Worm (Caenorhabditis elegans) whole organism, L4 larva: ENCODE measurements around the gene clc-17.
A peak's percentile ranks its signal among the peaks of the same experiment; 100 is the strongest.

ENCODE experiments used
- R02D3.7 ChIP-seq: fragments of 150-350 bp; sonication (generic microtip); optimal IDR thresholded peaks from 3 replicates; lab custom pipeline; 2014; ENCODE audit warnings: missing biosample characterization, missing genetic modification characterization
- Y5F2A.4 ChIP-seq: fragments of 200-800 bp; sonication (Bioruptor generic); optimal IDR thresholded peaks from 2 replicates; lab custom pipeline; 2018; ENCODE audit warnings: mild to moderate bottlenecking, missing genetic modification characterization, missing compliant biosample characterization
- aha-1 ChIP-seq: fragments of 150-350 bp; peaks from one replicate; lab custom pipeline; 2014; ENCODE audit warnings: missing biosample characterization, missing genetic modification characterization
- ama-1 ChIP-seq: fragments of 150-350 bp; optimal IDR thresholded peaks from 2 replicates; lab custom pipeline; 2014; ENCODE audit warnings: inconsistent platforms, mixed read lengths
- attf-4 ChIP-seq: sonication (generic microtip); optimal IDR thresholded peaks from 3 replicates; lab custom pipeline; 2017; ENCODE audit warnings: missing biosample characterization, missing genetic modification characterization
- ceh-20 ChIP-seq: fragments of 200-800 bp; sonication (Bioruptor generic); IDR thresholded peaks from 2 replicates; pipeline ENCODE4 v1.3.6; 2022; ENCODE audit warnings: missing genetic modification reagents, missing genetic modification characterization, missing compliant biosample characterization
- ceh-28 ChIP-seq: fragments of 150-350 bp; optimal IDR thresholded peaks from 2 replicates; lab custom pipeline; 2014; ENCODE audit warnings: missing biosample characterization, missing genetic modification reagents, missing genetic modification characterization
- ctbp-1 ChIP-seq: fragments of 200-800 bp; sonication (Bioruptor generic); IDR thresholded peaks from 2 replicates; pipeline ENCODE4 v1.3.6; 2022; ENCODE audit warnings: missing genetic modification reagents, missing genetic modification characterization, missing compliant biosample characterization
- daf-16 ChIP-seq, 3 experiments: sonication (generic microtip); optimal IDR thresholded peaks; 2 replicates each; lab custom pipeline; 2016 to 2017; ENCODE audit warnings: missing genetic modification characterization in 3 of 3, missing genetic modification reagents in 3 of 3, mild to moderate bottlenecking in 2 of 3, missing compliant biosample characterization in 2 of 3, missing biosample characterization in 1 of 3, moderate library complexity in 1 of 3
- dpl-1 ChIP-seq: fragments of 150-350 bp; optimal IDR thresholded peaks from 2 replicates; lab custom pipeline; 2014; ENCODE audit warnings: missing biosample characterization, missing genetic modification reagents, missing genetic modification characterization
- duxl-1 ChIP-seq: sonication (generic microtip); optimal IDR thresholded peaks from 2 replicates; lab custom pipeline; 2016; ENCODE audit warnings: mild to moderate bottlenecking, missing genetic modification characterization, moderate library complexity, missing compliant biosample characterization; ENCODE audit not compliant: poor library complexity
- fkh-10 ChIP-seq: fragments of 150-350 bp; optimal IDR thresholded peaks from 2 replicates; lab custom pipeline; 2014; ENCODE audit warnings: missing biosample characterization, missing genetic modification reagents, missing genetic modification characterization
- fos-1 ChIP-seq: fragments of 150-350 bp; optimal IDR thresholded peaks from 2 replicates; lab custom pipeline; 2014; ENCODE audit warnings: missing biosample characterization, missing genetic modification characterization
- hlh-30 ChIP-seq: sonication (generic microtip); optimal IDR thresholded peaks from 2 replicates; lab custom pipeline; 2017; ENCODE audit warnings: antibody characterized with exemption, mild to moderate bottlenecking, missing genetic modification characterization, missing compliant biosample characterization; ENCODE audit not compliant: insufficient read depth
- hmg-1.1 ChIP-seq: fragments of 200-800 bp; sonication (Bioruptor generic); IDR thresholded peaks from 2 replicates; pipeline ENCODE4 v1.3.6; 2022; ENCODE audit warnings: missing genetic modification reagents, missing genetic modification characterization, missing compliant biosample characterization
- lin-1 ChIP-seq: fragments of 200-800 bp; sonication (Bioruptor generic); IDR thresholded peaks from 2 replicates; pipeline ENCODE4 v1.3.6; 2022; ENCODE audit warnings: missing genetic modification reagents, missing genetic modification characterization, missing compliant biosample characterization
- lin-29 ChIP-seq: fragments of 200-800 bp; sonication (Bioruptor generic); IDR thresholded peaks from 2 replicates; pipeline ENCODE4 v1.3.6; 2022; ENCODE audit warnings: missing genetic modification reagents, missing genetic modification characterization, missing compliant biosample characterization
- lin-39 ChIP-seq: fragments of 150-350 bp; optimal IDR thresholded peaks from 2 replicates; lab custom pipeline; 2014; ENCODE audit warnings: missing biosample characterization, missing genetic modification reagents, missing genetic modification characterization
- lsy-2 ChIP-seq, 2 experiments: fragments of 150-350 bp in 1 of 2; sonication (generic microtip) in 1 of 2; optimal IDR thresholded peaks; 2 replicates each; lab custom pipeline; 2014 to 2017; ENCODE audit warnings: missing biosample characterization in 2 of 2, missing genetic modification characterization in 2 of 2
- madf-9 ChIP-seq: fragments of 200-800 bp; sonication (Bioruptor generic); conservative IDR thresholded peaks from 2 replicates; pipeline ENCODE4 v1.3.6; 2022; ENCODE audit warnings: missing genetic modification reagents, missing genetic modification characterization, missing compliant biosample characterization
- mdl-1 ChIP-seq, 2 experiments: fragments of 150-350 bp in 1 of 2; sonication (generic microtip) in 1 of 2; optimal IDR thresholded peaks; 2 replicates each; lab custom pipeline; 2014 to 2017; ENCODE audit warnings: missing biosample characterization in 2 of 2, missing genetic modification characterization in 2 of 2
- mep-1 ChIP-seq: fragments of 150-350 bp; sonication (generic microtip); optimal IDR thresholded peaks from 3 replicates; lab custom pipeline; 2014; ENCODE audit warnings: missing biosample characterization, missing genetic modification characterization
- mxl-2 ChIP-seq: fragments of 200-800 bp; sonication (Bioruptor generic); conservative IDR thresholded peaks from 2 replicates; pipeline ENCODE4 v1.3.6; 2022; ENCODE audit warnings: missing genetic modification reagents, missing genetic modification characterization, missing compliant biosample characterization
- nhr-11 ChIP-seq: fragments of 150-350 bp; optimal IDR thresholded peaks from 2 replicates; lab custom pipeline; 2014; ENCODE audit warnings: missing biosample characterization, missing genetic modification characterization
- nhr-237 ChIP-seq: sonication (generic microtip); optimal IDR thresholded peaks from 2 replicates; lab custom pipeline; 2017; ENCODE audit warnings: missing biosample characterization, missing genetic modification characterization
- nhr-48 ChIP-seq: sonication (generic microtip); optimal IDR thresholded peaks from 2 replicates; lab custom pipeline; 2016; ENCODE audit warnings: mild to moderate bottlenecking, missing genetic modification characterization, missing compliant biosample characterization
- rbr-2 ChIP-seq: sonication (generic microtip); optimal IDR thresholded peaks from 2 replicates; lab custom pipeline; 2016; ENCODE audit warnings: missing genotype, missing genetic modification characterization, missing compliant biosample characterization
- saeg-2 ChIP-seq: fragments of 200-800 bp; sonication (Bioruptor generic); IDR thresholded peaks from 2 replicates; pipeline ENCODE4 v1.3.6; 2022; ENCODE audit warnings: missing genetic modification reagents, missing genetic modification characterization, missing compliant biosample characterization
- set-16 ChIP-seq: fragments of 200-800 bp; sonication (Bioruptor generic); IDR thresholded peaks from 2 replicates; pipeline ENCODE4 v1.3.6; 2022; ENCODE audit warnings: missing genetic modification reagents, missing genetic modification characterization, missing compliant biosample characterization
- spr-3 ChIP-seq: fragments of 200-800 bp; sonication (Bioruptor generic); optimal IDR thresholded peaks from 2 replicates; lab custom pipeline; 2018; ENCODE audit warnings: mild to moderate bottlenecking, missing genetic modification characterization, missing compliant biosample characterization
- unc-39 ChIP-seq: sonication (generic microtip); optimal IDR thresholded peaks from 2 replicates; lab custom pipeline; 2017; ENCODE audit warnings: missing biosample characterization, missing genetic modification characterization
- unc-62 ChIP-seq, 3 experiments: fragments of 150-350 bp in 1 of 3; sonication (generic microtip); optimal IDR thresholded peaks in 2 of 3; peaks in 1 of 3; 1 replicate in 1 of 3; 2 replicates in 2 of 3; lab custom pipeline; 2014 to 2017; ENCODE audit warnings: missing biosample characterization in 3 of 3, missing genetic modification characterization in 3 of 3, missing genetic modification reagents in 3 of 3, missing genotype in 1 of 3
- vab-7 ChIP-seq: fragments of 200-800 bp; sonication (Bioruptor generic); IDR thresholded peaks from 2 replicates; pipeline ENCODE4 v1.3.6; 2022; ENCODE audit warnings: missing genetic modification reagents, missing genetic modification characterization, missing compliant biosample characterization
- zag-1 ChIP-seq: fragments of 150-350 bp; optimal IDR thresholded peaks from 2 replicates; lab custom pipeline; 2014; ENCODE audit warnings: missing biosample characterization, missing genetic modification characterization
- zip-11 ChIP-seq: fragments of 200-800 bp; sonication (Bioruptor generic); IDR thresholded peaks from 2 replicates; pipeline ENCODE4 v1.3.6; 2022; ENCODE audit warnings: missing genetic modification characterization, missing compliant biosample characterization
- ztf-11 ChIP-seq: fragments of 150-350 bp; optimal IDR thresholded peaks from 2 replicates; lab custom pipeline; 2014; ENCODE audit warnings: missing biosample characterization, missing genetic modification characterization

clc-17 gene

DNA sequence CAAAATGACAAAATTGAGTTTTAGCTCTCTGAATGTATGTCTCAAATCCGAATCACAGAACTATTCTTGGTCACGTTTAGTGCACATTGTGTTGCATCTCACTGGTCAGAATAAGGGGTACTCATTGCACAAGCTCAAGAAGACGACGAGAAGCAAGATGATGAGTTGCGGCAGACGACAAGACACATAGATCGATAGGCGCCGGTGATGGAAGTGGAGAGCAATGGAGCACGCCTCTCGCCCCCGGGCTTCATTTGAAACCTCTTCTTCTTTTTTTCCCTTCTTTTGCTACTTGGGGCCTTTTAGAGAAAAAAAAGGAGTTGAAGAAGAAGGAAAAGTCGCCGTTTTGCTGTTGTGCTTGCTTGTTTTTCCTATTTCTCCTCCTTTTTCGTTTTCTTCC lies 38.8 kb upstream of the clc-17 start, which contains the start of gene apt-9:
Gene apt-9 (plus strand): TSS at position 194 of the 400 bp plus-strand sequence.
- no peak for TF ChIP-seq daf-16 (GFP tag; optimal IDR thresholded peaks at IDR 0.05; lab: Kevin White, UChicago)
- TF ChIP-seq daf-16 (tag; optimal IDR thresholded peaks at IDR 0.05; lab: Kevin White, UChicago): no peak
- TF ChIP-seq mep-1 (tag; lab: Kevin White, UChicago): peak; percentile 47
- peak; percentile 17; the same call in 1 of the 2 replicates for TF ChIP-seq set-16 (GFP tag; lab: Robert Waterston, UW)
- no peak for TF ChIP-seq mxl-2 (GFP tag; lab: Robert Waterston, UW)
- TF ChIP-seq fos-1: no peak
- TF ChIP-seq fkh-10 (GFP tag; lab: Kevin White, UChicago): peak; percentile 58
- TF ChIP-seq ceh-20 (GFP tag; lab: Robert Waterston, UW): peak; percentile 43; the same call in 1 of the 2 replicates
- TF ChIP-seq vab-7 (GFP tag; lab: Robert Waterston, UW): 0 out of 2 replicates have a peak, but pooled peaks have one; percentile 18
- TF ChIP-seq zag-1: no peak
- peak; percentile 16 for TF ChIP-seq ceh-28 (tag; lab: Kevin White, UChicago)
- TF ChIP-seq ctbp-1: peak; percentile 51; the same call in 1 of the 2 replicates
- peak; percentile 64; the same call in 1 of the 2 replicates for TF ChIP-seq hmg-1.1 (GFP tag; lab: Robert Waterston, UW)
- no peak for TF ChIP-seq saeg-2
- no peak for TF ChIP-seq madf-9
- no peak for TF ChIP-seq R02D3.7 (tag; lab: Kevin White, UChicago)
- TF ChIP-seq rbr-2 (tag; lab: Kevin White, UChicago): peak; percentile 54
- no peak for TF ChIP-seq unc-39
- TF ChIP-seq lsy-2 (tag; optimal IDR thresholded peaks at IDR 0.05; lab: Kevin White, UChicago): peak in 1 of 2 experiments; percentile 50
- TF ChIP-seq attf-4 (tag; lab: Kevin White, UChicago): no peak
- peak in 1 of 2 experiments; percentile 26 for TF ChIP-seq mdl-1 (tag; optimal IDR thresholded peaks at IDR 0.05; lab: Kevin White, UChicago)
- TF ChIP-seq unc-62 (GFP tag; optimal IDR thresholded peaks at IDR 0.05 in 1 of 2; lab: Kevin White, UChicago): peak in 1 of 2 experiments; percentile 92
- TF ChIP-seq unc-62 (tag; optimal IDR thresholded peaks at IDR 0.05; lab: Kevin White, UChicago): no peak

DNA sequence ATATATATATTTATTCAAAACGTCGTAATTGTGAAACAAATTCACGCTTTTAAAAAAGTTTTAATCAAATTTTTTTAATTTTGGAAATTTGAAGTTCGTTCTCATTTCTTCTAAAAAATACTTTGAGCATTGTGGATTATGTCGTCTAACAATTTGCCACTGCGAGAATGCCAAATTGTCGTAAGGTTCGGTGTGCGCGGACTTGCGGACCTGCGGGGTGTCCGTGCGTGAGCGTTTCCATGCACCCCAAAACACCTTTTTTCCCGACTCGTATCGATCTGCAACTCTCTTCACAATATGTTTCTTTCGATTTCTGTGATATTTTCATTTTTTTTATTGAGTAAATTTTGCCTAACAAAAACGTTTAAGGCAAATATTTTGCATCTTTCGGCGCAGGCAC lies 34.5 kb upstream of the clc-17 start:
- TF ChIP-seq hlh-30 (no peak), daf-16 (GFP tag; optimal IDR thresholded peaks at IDR 0.05; lab: Kevin White, UChicago) (no peak), daf-16 (tag; optimal IDR thresholded peaks at IDR 0.05; lab: Kevin White, UChicago) (peak; percentile 41), nhr-48 (tag; lab: Kevin White, UChicago) (no peak), nhr-237 (no peak), ama-1 (no peak), dpl-1 (GFP tag; lab: Kevin White, UChicago) (no peak), hmg-1.1 (GFP tag; lab: Robert Waterston, UW) (peak; percentile 32; the same call in 1 of the 2 replicates), duxl-1 (tag; lab: Kevin White, UChicago) (no peak), zip-11 (GFP tag; lab: Robert Waterston, UW) (no peak), unc-39 (no peak), Y5F2A.4 (GFP tag; lab: Kevin White, UChicago) (no peak), lin-1 (no peak), lin-39 (tag; lab: Kevin White, UChicago) (no peak), nhr-11 (tag; lab: Kevin White, UChicago) (no peak), lin-29 (no peak)
- TF ChIP-seq, all 104 proteins: peak for 2

DNA sequence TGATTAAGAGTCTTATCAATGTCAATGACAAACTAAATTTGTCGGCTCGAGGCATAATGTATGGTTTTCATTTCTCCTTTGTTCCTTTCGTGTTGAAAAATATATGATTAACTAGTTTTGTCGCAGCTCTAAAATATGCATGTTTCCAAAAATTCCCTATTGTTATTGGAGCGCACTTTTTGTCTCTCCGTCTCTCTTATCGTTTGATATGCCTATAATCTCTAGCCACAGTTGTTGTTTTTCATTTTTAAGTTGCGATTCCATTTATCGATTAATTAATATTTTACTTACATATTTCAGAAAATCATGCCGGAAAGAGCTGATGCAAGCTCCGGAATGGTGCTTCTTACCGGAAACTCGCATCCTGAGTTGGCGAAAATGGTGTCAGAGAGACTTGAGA lies 33.8 kb upstream of the clc-17 start, which contains the start of gene W04G3.5:
Gene W04G3.5 (plus strand): TSS at position 301 of the 400 bp plus-strand sequence.
- TF ChIP-seq aha-1 (tag; lab: Kevin White, UChicago): peak; percentile 16
- TF ChIP-seq ztf-11 (tag; lab: Kevin White, UChicago): no peak

DNA sequence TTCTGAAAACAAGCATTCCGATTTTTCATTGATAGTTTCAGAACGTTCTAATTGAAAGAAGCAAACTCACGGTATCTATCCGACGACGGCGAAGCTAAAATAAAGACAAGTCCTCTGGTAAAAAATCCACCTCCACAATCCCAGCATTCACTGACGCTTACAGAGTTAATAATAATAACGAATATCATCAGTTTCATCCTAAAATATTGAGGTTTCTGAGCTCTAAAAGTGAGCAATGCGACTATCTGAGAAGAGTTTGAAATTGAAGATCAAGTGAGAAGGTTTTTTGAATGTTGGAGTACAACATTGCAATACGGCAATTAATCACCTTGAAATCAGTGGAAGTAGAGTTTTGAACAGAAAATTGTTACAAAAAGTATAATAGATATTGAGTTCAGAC lies 30.7 kb upstream of the clc-17 start, which contains the start of gene W04G3.12:
Gene W04G3.12 (minus strand): TSS at position 311 of the 400 bp plus-strand sequence.
- no peak for TF ChIP-seq daf-16 (GFP tag; optimal IDR thresholded peaks at IDR 0.05; lab: Kevin White, UChicago)
- no peak for TF ChIP-seq daf-16 (tag; optimal IDR thresholded peaks at IDR 0.05; lab: Kevin White, UChicago)
- no peak for TF ChIP-seq spr-3
- peak in 1 of 2 experiments; percentile 94 for TF ChIP-seq unc-62 (GFP tag; optimal IDR thresholded peaks at IDR 0.05 in 1 of 2; lab: Kevin White, UChicago)
- no peak for TF ChIP-seq unc-62 (tag; optimal IDR thresholded peaks at IDR 0.05; lab: Kevin White, UChicago)
